Worm (Caenorhabditis elegans) whole organism, young adult: Measurements from ENCODE around the gene C26D10.4.

Experiments used
- B0019.2 ChIP-seq: fragments of 200-800 bp; sonication (Bioruptor generic); conservative IDR thresholded peaks from 2 replicates; pipeline ENCODE4 v1.3.6; 2022; ENCODE audit warnings: missing genetic modification reagents, missing genetic modification characterization, missing compliant biosample characterization
- B0035.1 ChIP-seq: sonication (generic microtip); optimal IDR thresholded peaks from 2 replicates; lab custom pipeline; 2016; ENCODE audit warnings: missing genetic modification characterization, mild to moderate bottlenecking, missing compliant biosample characterization, missing genotype, missing genetic modification reagents
- D2030.7 ChIP-seq: fragments of 200-800 bp; sonication (Bioruptor generic); IDR thresholded peaks from 2 replicates; pipeline ENCODE4 v1.3.6; 2022; ENCODE audit warnings: missing genetic modification reagents, missing genetic modification characterization, missing compliant biosample characterization
- F33H1.4 ChIP-seq: fragments of 200-800 bp; sonication (Bioruptor generic); IDR thresholded peaks from 2 replicates; pipeline ENCODE4 v1.3.6; 2022; ENCODE audit warnings: missing genetic modification reagents, missing genetic modification characterization, missing compliant biosample characterization
- F37B4.10 ChIP-seq: fragments of 200-800 bp; sonication (Bioruptor generic); IDR thresholded peaks from 2 replicates; pipeline ENCODE4 v1.3.6; 2022; ENCODE audit warnings: missing genetic modification characterization, missing compliant biosample characterization
- T07F8.4 ChIP-seq: sonication (generic microtip); optimal IDR thresholded peaks from 2 replicates; lab custom pipeline; 2016; ENCODE audit warnings: mild to moderate bottlenecking, missing genetic modification characterization, moderate library complexity, missing compliant biosample characterization
- Y56A3A.18 ChIP-seq: fragments of 200-800 bp; sonication (Bioruptor generic); IDR thresholded peaks from 2 replicates; pipeline ENCODE4 v1.3.6; 2022; ENCODE audit warnings: missing genetic modification reagents, missing genetic modification characterization, missing compliant biosample characterization
- Y95B8A.8 ChIP-seq: fragments of 200-800 bp; sonication (Bioruptor generic); IDR thresholded peaks from 2 replicates; pipeline ENCODE4 v1.3.6; 2022; ENCODE audit warnings: missing genetic modification reagents, missing genetic modification characterization, missing compliant biosample characterization
- ama-1 ChIP-seq, 3 experiments: fragments of 150-350 bp in 1 of 3; sonication (generic microtip) in 2 of 3; optimal IDR thresholded peaks; 2 replicates each; lab custom pipeline; 2014 to 2018; ENCODE audit warnings: missing biosample characterization in 2 of 3, missing genetic modification characterization in 2 of 3, missing genetic modification reagents in 2 of 3
- cebp-1 ChIP-seq, 2 experiments: fragments of 200-800 bp in 1 of 2; sonication (Bioruptor generic) in 1 of 2; sonication (generic microtip) in 1 of 2; IDR thresholded peaks in 1 of 2; optimal IDR thresholded peaks in 1 of 2; 2 replicates each; pipeline versions ENCODE4 v1.3.6 to Lab custom; 2017 to 2022; ENCODE audit warnings: missing compliant biosample characterization in 2 of 2, missing genetic modification characterization in 2 of 2, mild to moderate bottlenecking in 1 of 2, missing genetic modification reagents in 1 of 2, moderate library complexity in 1 of 2
- cebp-2 ChIP-seq: fragments of 200-800 bp; sonication (Bioruptor generic); IDR thresholded peaks from 2 replicates; pipeline ENCODE4 v1.3.6; 2022; ENCODE audit warnings: missing genetic modification characterization, missing compliant biosample characterization
- ceh-27 ChIP-seq: fragments of 200-800 bp; sonication (Bioruptor generic); optimal IDR thresholded peaks from 2 replicates; lab custom pipeline; 2018; ENCODE audit warnings: mild to moderate bottlenecking, missing genetic modification characterization, moderate library complexity, missing compliant biosample characterization
- ceh-58 ChIP-seq: fragments of 200-800 bp; sonication (Bioruptor generic); IDR thresholded peaks from 2 replicates; pipeline ENCODE4 v1.3.6; 2022; ENCODE audit warnings: missing genetic modification characterization, missing compliant biosample characterization
- ceh-91 ChIP-seq: fragments of 200-800 bp; sonication (Bioruptor generic); IDR thresholded peaks from 2 replicates; pipeline ENCODE4 v1.3.6; 2022; ENCODE audit warnings: missing genetic modification reagents, missing genetic modification characterization, missing compliant biosample characterization
- chd-7 ChIP-seq: sonication (generic microtip); optimal IDR thresholded peaks from 2 replicates; lab custom pipeline; 2016; ENCODE audit warnings: mild to moderate bottlenecking, missing genetic modification characterization, moderate library complexity, missing compliant biosample characterization
- dpff-1 ChIP-seq: sonication (generic microtip); optimal IDR thresholded peaks from 2 replicates; lab custom pipeline; 2017; ENCODE audit warnings: mild to moderate bottlenecking, missing genetic modification characterization, missing compliant biosample characterization
- dpl-1 ChIP-seq: fragments of 150-350 bp; optimal IDR thresholded peaks from 2 replicates; lab custom pipeline; 2014; ENCODE audit warnings: missing biosample characterization, missing genetic modification reagents, missing genetic modification characterization
- efl-1 ChIP-seq: fragments of 150-350 bp; optimal IDR thresholded peaks from 2 replicates; lab custom pipeline; 2014; ENCODE audit warnings: missing biosample characterization, missing genetic modification reagents, missing genetic modification characterization
- egl-44 ChIP-seq: fragments of 200-800 bp; sonication (Bioruptor generic); IDR thresholded peaks from 2 replicates; pipeline ENCODE4 v1.3.6; 2022; ENCODE audit warnings: missing genetic modification reagents, missing genetic modification characterization, missing compliant biosample characterization
- fkh-3 ChIP-seq: sonication (generic microtip); optimal IDR thresholded peaks from 2 replicates; lab custom pipeline; 2016; ENCODE audit warnings: mild to moderate bottlenecking, missing genetic modification characterization, missing compliant biosample characterization
- gei-17 ChIP-seq: fragments of 200-800 bp; sonication (Bioruptor generic); optimal IDR thresholded peaks from 2 replicates; lab custom pipeline; 2018; ENCODE audit warnings: mild to moderate bottlenecking, missing genetic modification characterization, missing compliant biosample characterization
- hlh-12 ChIP-seq: sonication (generic microtip); optimal IDR thresholded peaks from 2 replicates; lab custom pipeline; 2016; ENCODE audit warnings: missing genetic modification characterization, missing compliant biosample characterization
- hmg-1.2 ChIP-seq: fragments of 200-800 bp; sonication (Bioruptor generic); IDR thresholded peaks from 2 replicates; pipeline ENCODE4 v1.3.6; 2022; ENCODE audit warnings: missing genetic modification reagents, missing genetic modification characterization, missing compliant biosample characterization
- hrde-1 ChIP-seq: sonication (generic microtip); optimal IDR thresholded peaks from 2 replicates; lab custom pipeline; 2016; ENCODE audit warnings: missing genetic modification characterization, mild to moderate bottlenecking, missing compliant biosample characterization, moderate library complexity, missing genotype, missing genetic modification reagents, borderline replicate concordance
- hsf-1 ChIP-seq: fragments of 200-800 bp; sonication (Bioruptor generic); IDR thresholded peaks from 2 replicates; pipeline ENCODE4 v1.3.6; 2022; ENCODE audit warnings: missing genetic modification reagents, missing genetic modification characterization, missing compliant biosample characterization
- let-526 ChIP-seq: fragments of 200-800 bp; sonication (Bioruptor generic); IDR thresholded peaks from 2 replicates; pipeline ENCODE4 v1.3.6; 2022; ENCODE audit warnings: missing genetic modification reagents, missing genetic modification characterization, missing compliant biosample characterization
- let-607 ChIP-seq, 2 experiments: fragments of 200-800 bp in 1 of 2; sonication (Bioruptor generic) in 1 of 2; sonication (generic microtip) in 1 of 2; optimal IDR thresholded peaks; 2 replicates each; lab custom pipeline; 2016 to 2018; ENCODE audit warnings: mild to moderate bottlenecking in 2 of 2, missing compliant biosample characterization in 2 of 2, missing genetic modification characterization in 2 of 2, moderate library complexity in 2 of 2, missing genotype in 1 of 2
- madf-10 ChIP-seq: sonication (generic microtip); optimal IDR thresholded peaks from 2 replicates; lab custom pipeline; 2016; ENCODE audit warnings: mild to moderate bottlenecking, missing genetic modification characterization, missing compliant biosample characterization
- mcd-1 ChIP-seq: fragments of 200-800 bp; sonication (Bioruptor generic); IDR thresholded peaks from 2 replicates; pipeline ENCODE4 v1.3.6; 2022; ENCODE audit warnings: missing genetic modification reagents, missing genetic modification characterization, missing compliant biosample characterization
- nhr-120 ChIP-seq: fragments of 200-800 bp; sonication (Bioruptor generic); IDR thresholded peaks from 2 replicates; pipeline ENCODE4 v1.3.6; 2022; ENCODE audit warnings: missing genetic modification characterization, missing compliant biosample characterization
- nhr-179 ChIP-seq: sonication (generic microtip); optimal IDR thresholded peaks from 2 replicates; lab custom pipeline; 2016; ENCODE audit warnings: mild to moderate bottlenecking, missing genetic modification characterization, missing compliant biosample characterization
- rec-8 ChIP-seq, 2 experiments: sonication (generic microtip); optimal IDR thresholded peaks; 2 replicates each; lab custom pipeline; 2016; ENCODE audit warnings: mild to moderate bottlenecking in 2 of 2, missing genetic modification characterization in 2 of 2, missing genetic modification reagents in 2 of 2, missing genotype in 2 of 2, missing biosample characterization in 1 of 2, missing compliant biosample characterization in 1 of 2, moderate library complexity in 1 of 2
- repo-1 ChIP-seq: sonication (generic microtip); optimal IDR thresholded peaks from 2 replicates; lab custom pipeline; 2017; ENCODE audit warnings: mild to moderate bottlenecking, missing genetic modification characterization, missing compliant biosample characterization
- rpc-1 ChIP-seq, 2 experiments: fragments of 150-350 bp in 1 of 2; sonication (generic microtip) in 1 of 2; optimal IDR thresholded peaks; 2 replicates each; lab custom pipeline; 2014 to 2018; ENCODE audit warnings: missing biosample characterization in 1 of 2, missing genetic modification characterization in 1 of 2, missing genetic modification reagents in 1 of 2, missing genotype in 1 of 2
- sea-2 ChIP-seq: fragments of 200-800 bp; sonication (Bioruptor generic); IDR thresholded peaks from 2 replicates; pipeline ENCODE4 v1.3.6; 2022; ENCODE audit warnings: missing genetic modification characterization, missing compliant biosample characterization
- snpc-1.3 ChIP-seq: sonication (generic microtip); optimal IDR thresholded peaks from 2 replicates; lab custom pipeline; 2017; ENCODE audit warnings: missing genetic modification characterization, mild to moderate bottlenecking, missing compliant biosample characterization, antibody characterized with exemption, moderate library complexity, missing genotype, missing genetic modification reagents; ENCODE audit not compliant: insufficient read depth
- sptf-2 ChIP-seq: fragments of 200-800 bp; sonication (Bioruptor generic); optimal IDR thresholded peaks from 2 replicates; lab custom pipeline; 2018; ENCODE audit warnings: mild to moderate bottlenecking, missing genetic modification characterization, missing compliant biosample characterization
- tbx-9 ChIP-seq: sonication (generic microtip); optimal IDR thresholded peaks from 2 replicates; lab custom pipeline; 2016; ENCODE audit warnings: borderline replicate concordance, missing genetic modification characterization, inconsistent platforms, missing compliant biosample characterization
- xnd-1 ChIP-seq: sonication (generic microtip); optimal IDR thresholded peaks from 2 replicates; lab custom pipeline; 2016; ENCODE audit warnings: missing genotype, missing genetic modification reagents, missing genetic modification characterization, missing compliant biosample characterization

C26D10.4 gene

DNA sequence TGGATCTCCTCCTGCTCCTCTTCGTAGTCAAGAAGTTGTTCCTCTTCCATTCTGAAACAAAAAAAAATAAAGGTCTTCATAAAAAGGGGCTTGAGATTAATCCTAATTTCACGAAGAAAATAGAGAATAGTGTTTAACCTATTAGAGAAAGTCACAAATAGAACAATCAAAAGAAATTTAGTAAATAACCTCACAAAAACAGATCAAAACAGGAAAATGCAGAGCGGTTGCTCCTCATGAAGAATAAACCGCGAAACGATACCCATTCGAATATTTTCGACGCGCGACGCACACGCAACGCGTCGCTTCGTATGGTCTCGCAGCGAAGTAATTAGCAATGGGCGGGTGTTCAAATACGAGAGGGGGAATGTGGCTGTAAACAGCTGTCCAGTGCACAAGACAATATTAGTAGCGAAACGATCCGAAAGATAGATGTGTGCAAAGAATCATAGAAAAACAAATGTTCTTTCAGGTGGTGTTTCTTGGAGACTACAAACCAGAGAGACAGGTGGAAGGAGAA is 682 bp upstream of the C26D10.4 start, which contains the start of gene hel-1 (continued):
- TF ChIP-seq xnd-1 (tag; lab: Kevin White, UChicago) (peak; percentile 61), let-526 (GFP tag; lab: Robert Waterston, UW) (0 out of 2 replicates have a peak, but pooled peaks have one; percentile 46), F33H1.4 (peak; percentile 91), Y95B8A.8 (GFP tag; lab: Robert Waterston, UW) (0 out of 2 replicates have a peak, but pooled peaks have one; percentile 46), efl-1 (peak; percentile 91), hlh-12 (no peak), tbx-9 (tag; lab: Kevin White, UChicago) (no peak), snpc-1.3 (tag; lab: Kevin White, UChicago) (no peak), dpl-1 (peak; percentile 83)

DNA sequence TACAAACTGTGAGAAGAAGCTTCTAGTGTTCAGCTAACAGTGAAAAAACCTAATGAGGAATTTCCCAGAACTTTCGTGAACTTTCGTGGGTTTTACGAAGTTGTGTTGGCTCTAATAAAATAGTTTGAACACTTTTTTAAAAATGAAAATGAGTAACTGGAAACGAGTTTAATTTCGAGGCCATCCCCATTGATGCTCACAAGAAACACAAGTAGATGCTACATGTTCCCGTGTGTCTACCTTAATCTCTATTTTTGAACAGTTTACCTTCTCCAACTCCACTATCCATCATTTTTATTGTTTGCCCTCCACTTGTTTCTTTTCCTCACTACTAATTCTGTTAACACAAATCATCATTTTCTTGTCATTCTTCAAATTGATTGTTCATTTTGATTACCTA is 4.1 kb downstream of the C26D10.4 start, which contains the start of gene C26D10.7:
Gene C26D10.7, plus strand, starts transcription at position 301 of the 400 bp plus-strand sequence.
- TF ChIP-seq gei-17, result no peak
- no peak for TF ChIP-seq T07F8.4 (tag; lab: Kevin White, UChicago)
- TF ChIP-seq rpc-1 (optimal IDR thresholded peaks at IDR 0.05; lab: Kevin White, UChicago), result no peak
- no peak for TF ChIP-seq rpc-1 (tag; optimal IDR thresholded peaks at IDR 0.05; lab: Kevin White, UChicago)
- no peak for TF ChIP-seq sea-2 (GFP tag; lab: Robert Waterston, UW)
- no peak for TF ChIP-seq madf-10 (tag; lab: Kevin White, UChicago)
- TF ChIP-seq, all 124 proteins: peak for 0

DNA sequence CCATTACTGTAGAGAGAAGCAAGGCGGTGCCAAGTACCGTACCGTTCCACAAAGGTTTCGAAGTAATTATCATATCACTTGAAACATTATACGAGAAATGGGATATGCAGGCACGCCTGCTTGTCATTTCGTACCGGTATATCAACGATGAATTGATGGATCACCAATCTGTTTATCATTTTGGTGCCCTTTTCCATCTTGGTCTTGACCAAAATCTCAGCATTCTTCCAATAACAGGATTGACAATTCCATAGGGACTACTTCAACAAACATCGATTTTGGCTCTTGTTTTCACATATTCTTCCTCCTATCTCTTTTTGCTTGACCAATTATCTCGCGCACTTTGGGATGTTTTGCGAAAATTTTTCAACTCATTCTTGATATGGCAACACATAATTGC is 9.5 kb downstream of the C26D10.4 start:
- TF ChIP-seq Y56A3A.18 (GFP tag; lab: Robert Waterston, UW) (no peak), nhr-179 (tag; lab: Kevin White, UChicago) (no peak), cebp-2 (GFP tag; lab: Robert Waterston, UW) (no peak), cebp-1 (GFP tag; IDR thresholded peaks at IDR 0.05; lab: Robert Waterston, UW) (no peak), cebp-1 (tag; optimal IDR thresholded peaks at IDR 0.05; lab: Kevin White, UChicago) (no peak), fkh-3 (tag; lab: Kevin White, UChicago) (no peak), mcd-1 (no peak)
- TF ChIP-seq, all 124 proteins: peak for 0

DNA sequence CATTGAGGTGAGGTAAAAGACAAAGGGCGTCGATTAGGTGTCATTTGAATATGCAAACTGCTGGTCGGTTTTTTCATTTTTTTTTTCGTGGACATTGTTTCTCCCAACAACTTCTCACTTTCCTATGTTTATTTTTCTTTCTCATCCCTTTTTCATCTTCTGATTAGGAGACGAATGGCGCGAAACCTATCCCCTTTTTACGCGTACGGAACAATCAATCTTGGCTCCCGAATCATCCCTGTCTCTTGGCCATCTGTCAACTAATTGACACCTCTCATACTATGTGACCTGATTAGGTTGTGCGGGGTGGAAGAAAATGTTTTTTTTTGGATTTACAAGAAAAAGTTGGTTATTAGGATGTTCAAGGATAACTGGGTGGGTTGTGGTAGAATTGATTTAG is 15.2 kb downstream of the C26D10.4 start:
- TF ChIP-seq B0019.2 (GFP tag; lab: Robert Waterston, UW) (no peak), dpff-1 (no peak), ceh-27 (GFP tag; lab: Kevin White, UChicago) (no peak), F37B4.10 (GFP tag; lab: Robert Waterston, UW) (no peak), hrde-1 (tag; lab: Kevin White, UChicago) (no peak), repo-1 (tag; lab: Kevin White, UChicago) (no peak), hsf-1 (GFP tag; lab: Robert Waterston, UW) (no peak), ama-1 (optimal IDR thresholded peaks at IDR 0.05; lab: Kevin White, UChicago) (no peak), ama-1 (GFP tag; optimal IDR thresholded peaks at IDR 0.05; lab: Kevin White, UChicago) (no peak), egl-44 (GFP tag; lab: Robert Waterston, UW) (no peak), rec-8 (tag; optimal IDR thresholded peaks at IDR 0.05; lab: Kevin White, UChicago) (no peak), chd-7 (no peak), let-607 (tag; optimal IDR thresholded peaks at IDR 0.05; lab: Kevin White, UChicago) (no peak), rpc-1 (optimal IDR thresholded peaks at IDR 0.05; lab: Kevin White, UChicago) (no peak), rpc-1 (tag; optimal IDR thresholded peaks at IDR 0.05; lab: Kevin White, UChicago) (no peak), D2030.7 (GFP tag; lab: Robert Waterston, UW) (no peak), hmg-1.2 (GFP tag; lab: Robert Waterston, UW) (no peak), ceh-91 (no peak), ceh-58 (GFP tag; lab: Robert Waterston, UW) (no peak), nhr-120 (no peak), B0035.1 (tag; lab: Kevin White, UChicago) (no peak), sptf-2 (GFP tag; lab: Kevin White, UChicago) (no peak)
